Worm (Caenorhabditis elegans) whole organism, L4 larva: ENCODE data around the gene kcc-2.
A peak's percentile ranks its signal among the peaks of the same experiment; 100 is the strongest.
"Not testable (repeated sequence)": the region's sequence is repeated elsewhere in the genome, so short reads cannot be mapped to it uniquely, and the experiment has no call there.

Experiments
- F10B5.3 ChIP-seq: sonication (generic microtip); optimal IDR thresholded peaks from 2 replicates; lab custom pipeline; 2016; ENCODE audit warnings: mild to moderate bottlenecking, missing genetic modification characterization, missing compliant biosample characterization
- F37D6.2 ChIP-seq: sonication (generic microtip); optimal IDR thresholded peaks from 2 replicates; lab custom pipeline; 2016; ENCODE audit warnings: mild to moderate bottlenecking, missing genetic modification characterization, missing compliant biosample characterization
- F44E2.7 ChIP-seq: fragments of 200-800 bp; sonication (Bioruptor generic); IDR thresholded peaks from 2 replicates; pipeline ENCODE4 v2.1.2; 2022; ENCODE audit warnings: missing genetic modification characterization, missing compliant biosample characterization
- R02D3.7 ChIP-seq: fragments of 150-350 bp; sonication (generic microtip); optimal IDR thresholded peaks from 3 replicates; lab custom pipeline; 2014; ENCODE audit warnings: missing biosample characterization, missing genetic modification characterization
- T20F7.1 ChIP-seq: fragments of 200-800 bp; sonication (Bioruptor generic); optimal IDR thresholded peaks from 2 replicates; lab custom pipeline; 2018; ENCODE audit warnings: mild to moderate bottlenecking, missing genetic modification characterization, missing compliant biosample characterization
- Y48G9A.11 ChIP-seq: fragments of 200-800 bp; sonication (Bioruptor generic); IDR thresholded peaks from 2 replicates; pipeline ENCODE4 v1.3.6; 2022; ENCODE audit warnings: missing genetic modification reagents, missing genetic modification characterization, missing compliant biosample characterization
- Y5F2A.4 ChIP-seq: fragments of 200-800 bp; sonication (Bioruptor generic); optimal IDR thresholded peaks from 2 replicates; lab custom pipeline; 2018; ENCODE audit warnings: mild to moderate bottlenecking, missing genetic modification characterization, missing compliant biosample characterization
- aha-1 ChIP-seq: fragments of 150-350 bp; peaks from one replicate; lab custom pipeline; 2014; ENCODE audit warnings: missing biosample characterization, missing genetic modification characterization
- arid-1 ChIP-seq: fragments of 200-800 bp; sonication (Bioruptor generic); conservative IDR thresholded peaks from 2 replicates; pipeline ENCODE4 v1.3.6; 2022; ENCODE audit warnings: missing genetic modification reagents, missing genetic modification characterization, missing compliant biosample characterization
- cey-2 ChIP-seq: sonication (generic microtip); optimal IDR thresholded peaks from 3 replicates; lab custom pipeline; 2017; ENCODE audit warnings: missing genetic modification characterization, mild to moderate bottlenecking, missing compliant biosample characterization, antibody characterized with exemption, borderline replicate concordance; ENCODE audit not compliant: insufficient read depth
- daf-16 ChIP-seq, 3 experiments: sonication (generic microtip); optimal IDR thresholded peaks; 2 replicates each; lab custom pipeline; 2016 to 2017; ENCODE audit warnings: missing genetic modification characterization in 3 of 3, missing genetic modification reagents in 3 of 3, mild to moderate bottlenecking in 2 of 3, missing compliant biosample characterization in 2 of 3, missing biosample characterization in 1 of 3, moderate library complexity in 1 of 3
- dmd-6 ChIP-seq: fragments of 200-800 bp; sonication (Bioruptor generic); IDR thresholded peaks from 2 replicates; pipeline ENCODE4 v1.3.6; 2022; ENCODE audit warnings: missing genetic modification reagents, missing genetic modification characterization, missing compliant biosample characterization
- dmd-8 ChIP-seq: fragments of 200-800 bp; sonication (Bioruptor generic); IDR thresholded peaks from 2 replicates; pipeline ENCODE4 v1.3.6; 2022; ENCODE audit warnings: missing genetic modification characterization, missing compliant biosample characterization
- dmd-9 ChIP-seq: fragments of 200-800 bp; sonication (Bioruptor generic); IDR thresholded peaks from 2 replicates; pipeline ENCODE4 v1.3.6; 2022; ENCODE audit warnings: missing genetic modification reagents, missing genetic modification characterization, missing compliant biosample characterization
- egl-43 ChIP-seq: fragments of 200-800 bp; sonication (Bioruptor generic); IDR thresholded peaks from 2 replicates; pipeline ENCODE4 v1.3.6; 2022; ENCODE audit warnings: missing genetic modification reagents, missing genetic modification characterization, missing compliant biosample characterization
- fkh-10 ChIP-seq: fragments of 150-350 bp; optimal IDR thresholded peaks from 2 replicates; lab custom pipeline; 2014; ENCODE audit warnings: missing biosample characterization, missing genetic modification reagents, missing genetic modification characterization
- fos-1 ChIP-seq: fragments of 150-350 bp; optimal IDR thresholded peaks from 2 replicates; lab custom pipeline; 2014; ENCODE audit warnings: missing biosample characterization, missing genetic modification characterization
- hlh-11 ChIP-seq: fragments of 200-800 bp; sonication (Bioruptor generic); optimal IDR thresholded peaks from 2 replicates; lab custom pipeline; 2018; ENCODE audit warnings: mild to moderate bottlenecking, missing genetic modification characterization, missing compliant biosample characterization
- jun-1 ChIP-seq: fragments of 150-350 bp; optimal IDR thresholded peaks from 2 replicates; lab custom pipeline; 2014; ENCODE audit warnings: missing biosample characterization, missing genetic modification reagents, missing genetic modification characterization
- lin-13 ChIP-seq: fragments of 150-350 bp; optimal IDR thresholded peaks from 2 replicates; lab custom pipeline; 2014; ENCODE audit warnings: missing biosample characterization, missing genetic modification reagents, missing genetic modification characterization
- mep-1 ChIP-seq: fragments of 150-350 bp; sonication (generic microtip); optimal IDR thresholded peaks from 3 replicates; lab custom pipeline; 2014; ENCODE audit warnings: missing biosample characterization, missing genetic modification characterization
- nhr-102 ChIP-seq: sonication (generic microtip); optimal IDR thresholded peaks from 2 replicates; lab custom pipeline; 2016; ENCODE audit warnings: mild to moderate bottlenecking, missing genetic modification characterization, moderate library complexity, missing compliant biosample characterization
- nhr-11 ChIP-seq: fragments of 150-350 bp; optimal IDR thresholded peaks from 2 replicates; lab custom pipeline; 2014; ENCODE audit warnings: missing biosample characterization, missing genetic modification characterization
- nhr-28 ChIP-seq: fragments of 150-350 bp; optimal IDR thresholded peaks from 2 replicates; lab custom pipeline; 2014; ENCODE audit warnings: missing biosample characterization, missing genetic modification characterization
- nhr-42 ChIP-seq: fragments of 200-800 bp; sonication (Bioruptor generic); IDR thresholded peaks from 2 replicates; pipeline ENCODE4 v1.3.6; 2022; ENCODE audit warnings: missing genetic modification characterization, missing compliant biosample characterization
- nhr-48 ChIP-seq: sonication (generic microtip); optimal IDR thresholded peaks from 2 replicates; lab custom pipeline; 2016; ENCODE audit warnings: mild to moderate bottlenecking, missing genetic modification characterization, missing compliant biosample characterization
- nhr-77 ChIP-seq: fragments of 150-350 bp; optimal IDR thresholded peaks from 2 replicates; lab custom pipeline; 2014; ENCODE audit warnings: missing biosample characterization, missing genetic modification characterization
- php-3 ChIP-seq: fragments of 200-800 bp; sonication (Bioruptor generic); IDR thresholded peaks from 2 replicates; pipeline ENCODE4 v1.3.6; 2022; ENCODE audit warnings: missing genetic modification reagents, missing genetic modification characterization, missing compliant biosample characterization
- saeg-2 ChIP-seq: fragments of 200-800 bp; sonication (Bioruptor generic); IDR thresholded peaks from 2 replicates; pipeline ENCODE4 v1.3.6; 2022; ENCODE audit warnings: missing genetic modification reagents, missing genetic modification characterization, missing compliant biosample characterization
- sdz-12 ChIP-seq: fragments of 200-800 bp; sonication (Bioruptor generic); optimal IDR thresholded peaks from 2 replicates; lab custom pipeline; 2018; ENCODE audit warnings: mild to moderate bottlenecking, missing genetic modification characterization, missing compliant biosample characterization
- skn-1 ChIP-seq: fragments of 150-350 bp; optimal IDR thresholded peaks from 2 replicates; lab custom pipeline; 2014; ENCODE audit warnings: missing biosample characterization, missing genetic modification characterization
- snpc-4 ChIP-seq: fragments of 150-350 bp; optimal IDR thresholded peaks from 2 replicates; lab custom pipeline; 2014; ENCODE audit warnings: missing biosample characterization, missing genetic modification characterization
- tag-97 ChIP-seq: fragments of 200-800 bp; sonication (Bioruptor generic); IDR thresholded peaks from 2 replicates; pipeline ENCODE4 v1.3.6; 2022; ENCODE audit warnings: missing genetic modification characterization, missing compliant biosample characterization
- unc-130 ChIP-seq: sonication (generic microtip); optimal IDR thresholded peaks from 2 replicates; lab custom pipeline; 2016; ENCODE audit warnings: missing genetic modification reagents, missing genetic modification characterization, missing compliant biosample characterization
- unc-62 ChIP-seq, 3 experiments: fragments of 150-350 bp in 1 of 3; sonication (generic microtip); optimal IDR thresholded peaks in 2 of 3; peaks in 1 of 3; 1 replicate in 1 of 3; 2 replicates in 2 of 3; lab custom pipeline; 2014 to 2017; ENCODE audit warnings: missing biosample characterization in 3 of 3, missing genetic modification characterization in 3 of 3, missing genetic modification reagents in 3 of 3, missing genotype in 1 of 3
- zip-11 ChIP-seq: fragments of 200-800 bp; sonication (Bioruptor generic); IDR thresholded peaks from 2 replicates; pipeline ENCODE4 v1.3.6; 2022; ENCODE audit warnings: missing genetic modification characterization, missing compliant biosample characterization
- ztf-11 ChIP-seq: fragments of 150-350 bp; optimal IDR thresholded peaks from 2 replicates; lab custom pipeline; 2014; ENCODE audit warnings: missing biosample characterization, missing genetic modification characterization

The kcc-2 gene

ce11 chrIV:6017664-6018063 lies 23.1 kb upstream of the kcc-2 start, which contains the start of gene C46G7.1 (continued):
- TF ChIP-seq snpc-4 (tag; lab: Kevin White, UChicago) (no peak), nhr-11 (tag; lab: Kevin White, UChicago) (no peak), nhr-48 (tag; lab: Kevin White, UChicago) (no peak), Y48G9A.11 (GFP tag; lab: Robert Waterston, UW) (no peak), mep-1 (tag; lab: Kevin White, UChicago) (no peak), nhr-77 (tag; lab: Kevin White, UChicago) (peak; percentile 27), hlh-11 (tag; lab: Kevin White, UChicago) (no peak), skn-1 (tag; lab: Kevin White, UChicago) (no peak), php-3 (no peak), dmd-9 (no peak), sdz-12 (GFP tag; lab: Kevin White, UChicago) (no peak), egl-43 (GFP tag; lab: Robert Waterston, UW) (no peak), F44E2.7 (no peak), Y5F2A.4 (GFP tag; lab: Kevin White, UChicago) (no peak), fos-1 (tag; lab: Kevin White, UChicago) (no peak), tag-97 (GFP tag; lab: Robert Waterston, UW) (no peak), nhr-28 (tag; lab: Kevin White, UChicago) (peak; percentile 28), dmd-8 (no peak), daf-16 (GFP tag; optimal IDR thresholded peaks at IDR 0.05; lab: Kevin White, UChicago) (no peak), daf-16 (tag; optimal IDR thresholded peaks at IDR 0.05; lab: Kevin White, UChicago) (peak; percentile 36), saeg-2 (no peak)

- TF ChIP-seq F37D6.2 (tag; lab: Kevin White, UChicago) (no peak), R02D3.7 (tag; lab: Kevin White, UChicago) (no peak), nhr-28 (tag; lab: Kevin White, UChicago) (no peak), nhr-42 (GFP tag; lab: Robert Waterston, UW) (no peak), skn-1 (tag; lab: Kevin White, UChicago) (no peak), lin-13 (GFP tag; lab: Kevin White, UChicago) (no peak), nhr-102 (tag; lab: Kevin White, UChicago) (no peak), jun-1 (tag; lab: Kevin White, UChicago) (no peak)
- TF ChIP-seq, all 104 proteins: peak for 0
Observed at ce11 chrIV:6032413-6032812, 8.4 kb upstream of the kcc-2 start.

- TF ChIP-seq dmd-9; dmd-6 (GFP tag; lab: Robert Waterston, UW); zip-11 (GFP tag; lab: Robert Waterston, UW): not testable (repeated sequence)
Observed at ce11 chrIV:6033539-6033938, 7.2 kb upstream of the kcc-2 start, which contains the start of gene pqn-22. pqn-22 (minus strand) TSS chrIV:6033639.

- TF ChIP-seq unc-62 (GFP tag; optimal IDR thresholded peaks at IDR 0.05 in 1 of 2; lab: Kevin White, UChicago) (peak in 1 of 2 experiments; percentile 66), unc-62 (tag; optimal IDR thresholded peaks at IDR 0.05; lab: Kevin White, UChicago) (no peak), unc-130 (GFP tag; lab: Kevin White, UChicago) (no peak), cey-2 (tag; lab: Kevin White, UChicago) (no peak), fkh-10 (GFP tag; lab: Kevin White, UChicago) (no peak), nhr-77 (tag; lab: Kevin White, UChicago) (no peak)
- TF ChIP-seq, all 104 proteins: peak for 1
Observed at ce11 chrIV:6035113-6035512, 5.7 kb upstream of the kcc-2 start.

ce11 chrIV:6047164-6047727 lies 6.5 kb downstream of the kcc-2 start:
- no peak for TF ChIP-seq T20F7.1 (GFP tag; lab: Kevin White, UChicago)
- TF ChIP-seq aha-1 (tag; lab: Kevin White, UChicago): peak; percentile 5
- peak in 1 of 2 experiments; percentile 69 for TF ChIP-seq unc-62 (GFP tag; optimal IDR thresholded peaks at IDR 0.05 in 1 of 2; lab: Kevin White, UChicago)
- no peak for TF ChIP-seq unc-62 (tag; optimal IDR thresholded peaks at IDR 0.05; lab: Kevin White, UChicago)
- TF ChIP-seq F10B5.3: no peak
- no peak for TF ChIP-seq nhr-28 (tag; lab: Kevin White, UChicago)
- no peak for TF ChIP-seq arid-1 (GFP tag; lab: Robert Waterston, UW)
- no peak for TF ChIP-seq ztf-11 (tag; lab: Kevin White, UChicago)
